Worm (Caenorhabditis elegans) whole organism, young adult: Measurements from ENCODE around the gene cid-1.

Experiments
- B0261.1 ChIP-seq: sonication (generic microtip); optimal IDR thresholded peaks from 2 replicates; lab custom pipeline; 2016; ENCODE audit warnings: mild to moderate bottlenecking, missing genetic modification characterization, moderate library complexity, missing compliant biosample characterization
- F33H1.4 ChIP-seq: fragments of 200-800 bp; sonication (Bioruptor generic); IDR thresholded peaks from 2 replicates; pipeline ENCODE4 v1.3.6; 2022; ENCODE audit warnings: missing genetic modification reagents, missing genetic modification characterization, missing compliant biosample characterization
- F52B5.7 ChIP-seq: sonication (generic microtip); optimal IDR thresholded peaks from 2 replicates; lab custom pipeline; 2016; ENCODE audit warnings: mild to moderate bottlenecking, missing genetic modification characterization, missing compliant biosample characterization
- F55B11.4 ChIP-seq: sonication (generic microtip); optimal IDR thresholded peaks from 2 replicates; lab custom pipeline; 2016; ENCODE audit warnings: missing compliant biosample characterization, missing genetic modification characterization, borderline replicate concordance; ENCODE audit not compliant: insufficient read depth
- F57A8.1 ChIP-seq: fragments of 200-800 bp; sonication (Bioruptor generic); optimal IDR thresholded peaks from 2 replicates; lab custom pipeline; 2018; ENCODE audit warnings: mild to moderate bottlenecking, missing genetic modification characterization, moderate library complexity, missing compliant biosample characterization
- Y53G8AR.9 ChIP-seq: fragments of 200-800 bp; sonication (Bioruptor generic); conservative IDR thresholded peaks from 2 replicates; pipeline ENCODE4 v1.3.6; 2022; ENCODE audit warnings: missing genetic modification reagents, missing genetic modification characterization, missing compliant biosample characterization
- Y79H2A.3 ChIP-seq: fragments of 200-800 bp; sonication (Bioruptor generic); conservative IDR thresholded peaks from 2 replicates; pipeline ENCODE4 v1.3.6; 2022; ENCODE audit warnings: missing genetic modification reagents, missing genetic modification characterization, missing compliant biosample characterization
- attf-5 ChIP-seq: fragments of 200-800 bp; sonication (Bioruptor generic); optimal IDR thresholded peaks from 2 replicates; lab custom pipeline; 2018; ENCODE audit warnings: mild to moderate bottlenecking, missing genetic modification characterization, missing compliant biosample characterization
- attf-6 ChIP-seq: fragments of 200-800 bp; sonication (Bioruptor generic); IDR thresholded peaks from 2 replicates; pipeline ENCODE4 v1.3.6; 2022; ENCODE audit warnings: missing genetic modification reagents, missing genetic modification characterization, missing compliant biosample characterization
- cebp-1 ChIP-seq, 2 experiments: fragments of 200-800 bp in 1 of 2; sonication (Bioruptor generic) in 1 of 2; sonication (generic microtip) in 1 of 2; IDR thresholded peaks in 1 of 2; optimal IDR thresholded peaks in 1 of 2; 2 replicates each; pipeline versions ENCODE4 v1.3.6 to Lab custom; 2017 to 2022; ENCODE audit warnings: missing compliant biosample characterization in 2 of 2, missing genetic modification characterization in 2 of 2, mild to moderate bottlenecking in 1 of 2, missing genetic modification reagents in 1 of 2, moderate library complexity in 1 of 2
- cebp-2 ChIP-seq: fragments of 200-800 bp; sonication (Bioruptor generic); IDR thresholded peaks from 2 replicates; pipeline ENCODE4 v1.3.6; 2022; ENCODE audit warnings: missing genetic modification characterization, missing compliant biosample characterization
- dox-1 ChIP-seq: fragments of 200-800 bp; sonication (Bioruptor generic); IDR thresholded peaks from 2 replicates; pipeline ENCODE4 v1.3.6; 2022; ENCODE audit warnings: missing genetic modification reagents, missing genetic modification characterization, missing compliant biosample characterization
- dpff-1 ChIP-seq: sonication (generic microtip); optimal IDR thresholded peaks from 2 replicates; lab custom pipeline; 2017; ENCODE audit warnings: mild to moderate bottlenecking, missing genetic modification characterization, missing compliant biosample characterization
- dpl-1 ChIP-seq: fragments of 150-350 bp; optimal IDR thresholded peaks from 2 replicates; lab custom pipeline; 2014; ENCODE audit warnings: missing biosample characterization, missing genetic modification reagents, missing genetic modification characterization
- egl-44 ChIP-seq: fragments of 200-800 bp; sonication (Bioruptor generic); IDR thresholded peaks from 2 replicates; pipeline ENCODE4 v1.3.6; 2022; ENCODE audit warnings: missing genetic modification reagents, missing genetic modification characterization, missing compliant biosample characterization
- ekl-4 ChIP-seq: fragments of 200-800 bp; sonication (Bioruptor generic); IDR thresholded peaks from 2 replicates; pipeline ENCODE4 v1.3.6; 2022; ENCODE audit warnings: missing genetic modification reagents, missing genetic modification characterization, missing compliant biosample characterization
- hmg-1.2 ChIP-seq: fragments of 200-800 bp; sonication (Bioruptor generic); IDR thresholded peaks from 2 replicates; pipeline ENCODE4 v1.3.6; 2022; ENCODE audit warnings: missing genetic modification reagents, missing genetic modification characterization, missing compliant biosample characterization
- lag-1 ChIP-seq: fragments of 200-800 bp; sonication (Bioruptor generic); IDR thresholded peaks from 2 replicates; pipeline ENCODE4 v1.3.6; 2022; ENCODE audit warnings: missing genetic modification reagents, missing genetic modification characterization, missing compliant biosample characterization
- let-526 ChIP-seq: fragments of 200-800 bp; sonication (Bioruptor generic); IDR thresholded peaks from 2 replicates; pipeline ENCODE4 v1.3.6; 2022; ENCODE audit warnings: missing genetic modification reagents, missing genetic modification characterization, missing compliant biosample characterization
- lin-35 ChIP-seq, 3 experiments: fragments of 150-350 bp in 2 of 3; sonication (generic microtip) in 1 of 3; optimal IDR thresholded peaks; 2 replicates each; lab custom pipeline; 2014 to 2018; ENCODE audit warnings: missing biosample characterization in 3 of 3, missing genetic modification characterization in 3 of 3, missing genetic modification reagents in 3 of 3
- lin-54 ChIP-seq: fragments of 200-800 bp; sonication (Bioruptor generic); optimal IDR thresholded peaks from 2 replicates; lab custom pipeline; 2018; ENCODE audit warnings: mild to moderate bottlenecking, missing genetic modification characterization, missing compliant biosample characterization
- lsl-1 ChIP-seq: fragments of 200-800 bp; sonication (Bioruptor generic); optimal IDR thresholded peaks from 2 replicates; lab custom pipeline; 2018; ENCODE audit warnings: mild to moderate bottlenecking, missing genetic modification characterization, moderate library complexity, missing compliant biosample characterization
- madf-10 ChIP-seq: sonication (generic microtip); optimal IDR thresholded peaks from 2 replicates; lab custom pipeline; 2016; ENCODE audit warnings: mild to moderate bottlenecking, missing genetic modification characterization, missing compliant biosample characterization
- mel-28 ChIP-seq: sonication (generic microtip); optimal IDR thresholded peaks from 2 replicates; lab custom pipeline; 2016; ENCODE audit warnings: borderline replicate concordance, mild to moderate bottlenecking, missing genetic modification characterization, missing compliant biosample characterization
- nfya-2 ChIP-seq: fragments of 200-800 bp; sonication (Bioruptor generic); IDR thresholded peaks from 2 replicates; pipeline ENCODE4 v1.3.6; 2022; ENCODE audit warnings: missing genetic modification reagents, missing genetic modification characterization, missing compliant biosample characterization
- nhr-80 ChIP-seq: sonication (generic microtip); optimal IDR thresholded peaks from 2 replicates; lab custom pipeline; 2016; ENCODE audit warnings: missing genetic modification characterization, missing compliant biosample characterization
- nhr-90 ChIP-seq: sonication (generic microtip); optimal IDR thresholded peaks from 2 replicates; lab custom pipeline; 2016; ENCODE audit warnings: missing genotype, mild to moderate bottlenecking, missing genetic modification characterization, missing compliant biosample characterization
- pha-4 ChIP-seq: fragments of 150-350 bp; sonication (generic microtip); optimal IDR thresholded peaks from 2 replicates; lab custom pipeline; 2014; ENCODE audit warnings: missing biosample characterization, missing genetic modification reagents, missing genetic modification characterization
- repo-1 ChIP-seq: sonication (generic microtip); optimal IDR thresholded peaks from 2 replicates; lab custom pipeline; 2017; ENCODE audit warnings: mild to moderate bottlenecking, missing genetic modification characterization, missing compliant biosample characterization
- rpc-1 ChIP-seq, 2 experiments: fragments of 150-350 bp in 1 of 2; sonication (generic microtip) in 1 of 2; optimal IDR thresholded peaks; 2 replicates each; lab custom pipeline; 2014 to 2018; ENCODE audit warnings: missing biosample characterization in 1 of 2, missing genetic modification characterization in 1 of 2, missing genetic modification reagents in 1 of 2, missing genotype in 1 of 2
- snpc-1.1 ChIP-seq: sonication (generic microtip); optimal IDR thresholded peaks from 2 replicates; lab custom pipeline; 2017; ENCODE audit warnings: missing genetic modification characterization, mild to moderate bottlenecking, missing compliant biosample characterization, antibody characterized with exemption, moderate library complexity, missing genotype, missing genetic modification reagents; ENCODE audit not compliant: insufficient read depth
- snpc-4 ChIP-seq, 5 experiments: fragments of 150-350 bp in 1 of 5; sonication (generic microtip) in 4 of 5; optimal IDR thresholded peaks; 2 replicates each; lab custom pipeline; 2014 to 2018; ENCODE audit warnings: missing genetic modification characterization in 5 of 5, missing biosample characterization in 3 of 5, antibody characterized with exemption in 2 of 5, mild to moderate bottlenecking in 2 of 5, missing compliant biosample characterization in 2 of 5, missing genotype in 2 of 5, moderate library complexity in 2 of 5, missing genetic modification reagents in 1 of 5
- sptf-2 ChIP-seq: fragments of 200-800 bp; sonication (Bioruptor generic); optimal IDR thresholded peaks from 2 replicates; lab custom pipeline; 2018; ENCODE audit warnings: mild to moderate bottlenecking, missing genetic modification characterization, missing compliant biosample characterization
- tbx-9 ChIP-seq: sonication (generic microtip); optimal IDR thresholded peaks from 2 replicates; lab custom pipeline; 2016; ENCODE audit warnings: borderline replicate concordance, missing genetic modification characterization, inconsistent platforms, missing compliant biosample characterization
- tlf-1 ChIP-seq: fragments of 200-800 bp; sonication (Bioruptor generic); optimal IDR thresholded peaks from 2 replicates; lab custom pipeline; 2018; ENCODE audit warnings: mild to moderate bottlenecking, missing genetic modification characterization, missing compliant biosample characterization
- unc-62 ChIP-seq: fragments of 150-350 bp; optimal IDR thresholded peaks from 2 replicates; lab custom pipeline; 2014; ENCODE audit warnings: missing biosample characterization, missing genetic modification reagents, missing genetic modification characterization
- zfh-2 ChIP-seq: fragments of 200-800 bp; sonication (Bioruptor generic); conservative IDR thresholded peaks from 2 replicates; pipeline ENCODE4 v1.3.6; 2022; ENCODE audit warnings: missing genetic modification reagents, missing genetic modification characterization, missing compliant biosample characterization

cid-1 gene

ce11 chrIII:5146749-5147148, 27.0 kb upstream of the cid-1 start (continued):
- TF ChIP-seq nhr-90 (tag; lab: Kevin White, UChicago) = no peak

ce11 chrIII:5147445-5147844, 26.3 kb upstream of the cid-1 start:
- no peak for TF ChIP-seq B0261.1
- TF ChIP-seq nhr-80 (tag; lab: Kevin White, UChicago) = peak; percentile 40

ce11 chrIII:5149478-5149877, 24.2 kb upstream of the cid-1 start, which contains the start of gene Y54H5A.2:
TSS of gene Y54H5A.2 (minus strand) at chrIII:5149578.
- TF ChIP-seq ekl-4 (GFP tag; lab: Robert Waterston, UW) (no peak), rpc-1 (optimal IDR thresholded peaks at IDR 0.05; lab: Kevin White, UChicago) (no peak), rpc-1 (tag; optimal IDR thresholded peaks at IDR 0.05; lab: Kevin White, UChicago) (no peak), tbx-9 (tag; lab: Kevin White, UChicago) (no peak), lsl-1 (GFP tag; lab: Kevin White, UChicago) (no peak), lag-1 (GFP tag; lab: Robert Waterston, UW) (no peak), madf-10 (no peak), egl-44 (GFP tag; lab: Robert Waterston, UW) (no peak), F52B5.7 (tag; lab: Kevin White, UChicago) (no peak), F33H1.4 (GFP tag; lab: Robert Waterston, UW) (no peak), tlf-1 (no peak), mel-28 (tag; lab: Kevin White, UChicago) (no peak), snpc-1.1 (tag; lab: Kevin White, UChicago) (no peak), attf-6 (no peak)
- TF ChIP-seq, all 124 proteins: peak for 0

- TF ChIP-seq cebp-1 (GFP tag; IDR thresholded peaks at IDR 0.05; lab: Robert Waterston, UW) (no peak), cebp-1 (tag; optimal IDR thresholded peaks at IDR 0.05; lab: Kevin White, UChicago) (no peak), F57A8.1 (GFP tag; lab: Kevin White, UChicago) (no peak), nfya-2 (GFP tag; lab: Robert Waterston, UW) (no peak), lag-1 (GFP tag; lab: Robert Waterston, UW) (no peak), zfh-2 (no peak)
Observed at ce11 chrIII:5150012-5150411, 23.7 kb upstream of the cid-1 start.

- TF ChIP-seq unc-62 (GFP tag; lab: Kevin White, UChicago) (peak; percentile 4), repo-1 (no peak)
Observed at ce11 chrIII:5150980-5151379, 22.7 kb upstream of the cid-1 start.

- TF ChIP-seq lin-54 = no peak
- TF ChIP-seq snpc-4 (GFP tag; optimal IDR thresholded peaks at IDR 0.05; lab: Kevin White, UChicago) = peak; percentile 58
- no peak for TF ChIP-seq snpc-4 (tag; optimal IDR thresholded peaks at IDR 0.05; lab: Kevin White, UChicago)
- TF ChIP-seq attf-5 (GFP tag; lab: Kevin White, UChicago) = peak; percentile 42
Observed at ce11 chrIII:5153137-5153536, 20.6 kb upstream of the cid-1 start, which contains the start of the genes rbm-42 and grwd-1. TSS of gene rbm-42 (minus strand) at chrIII:5153229. TSS of gene grwd-1 (plus strand) at chrIII:5153464.

ce11 chrIII:5155393-5155792, 18.3 kb upstream of the cid-1 start:
- no peak for TF ChIP-seq pha-4 (tag; lab: Kevin White, UChicago)
- TF ChIP-seq dox-1 (GFP tag; lab: Robert Waterston, UW) = no peak
- TF ChIP-seq Y53G8AR.9 (GFP tag; lab: Robert Waterston, UW) = peak; percentile 54; the same call in 1 of the 2 replicates
- TF ChIP-seq sptf-2 (GFP tag; lab: Kevin White, UChicago) = no peak
- 0 out of 2 replicates have a peak, but pooled peaks have one; percentile 31 for TF ChIP-seq Y79H2A.3 (GFP tag; lab: Robert Waterston, UW)
- no peak for TF ChIP-seq let-526
- TF ChIP-seq hmg-1.2 = no peak
- TF ChIP-seq lin-35 (GFP tag; optimal IDR thresholded peaks at IDR 0.05; lab: Kevin White, UChicago) = no peak
- peak; percentile 2 for TF ChIP-seq lsl-1 (GFP tag; lab: Kevin White, UChicago)
- TF ChIP-seq cebp-2 (GFP tag; lab: Robert Waterston, UW) = no peak
- no peak for TF ChIP-seq F55B11.4
- TF ChIP-seq dpl-1 (GFP tag; lab: Kevin White, UChicago) = no peak
- no peak for TF ChIP-seq dpff-1 (tag; lab: Kevin White, UChicago)
- TF ChIP-seq attf-5 (GFP tag; lab: Kevin White, UChicago) = no peak
- TF ChIP-seq nfya-2 (GFP tag; lab: Robert Waterston, UW) = no peak
